Fruit fly (Drosophila melanogaster) whole organism: ENCODE measurements around the gene Tdh.

Source experiments
- CG8478 ChIP-seq: fragments of >200 bp; optimal IDR thresholded peaks from 2 replicates; lab custom pipeline; 2018; ENCODE audit warnings: inconsistent platforms
- Dll ChIP-seq: fragments of >200 bp; optimal IDR thresholded peaks from 2 replicates; lab custom pipeline; 2017
- psq ChIP-seq: fragments of >200 bp; optimal IDR thresholded peaks from 2 replicates; lab custom pipeline; 2017
- usp ChIP-seq: fragments of >200 bp; optimal IDR thresholded peaks from 2 replicates; lab custom pipeline; 2017; ENCODE audit warnings: missing biosample characterization, missing genetic modification characterization, mixed read lengths

DNA sequence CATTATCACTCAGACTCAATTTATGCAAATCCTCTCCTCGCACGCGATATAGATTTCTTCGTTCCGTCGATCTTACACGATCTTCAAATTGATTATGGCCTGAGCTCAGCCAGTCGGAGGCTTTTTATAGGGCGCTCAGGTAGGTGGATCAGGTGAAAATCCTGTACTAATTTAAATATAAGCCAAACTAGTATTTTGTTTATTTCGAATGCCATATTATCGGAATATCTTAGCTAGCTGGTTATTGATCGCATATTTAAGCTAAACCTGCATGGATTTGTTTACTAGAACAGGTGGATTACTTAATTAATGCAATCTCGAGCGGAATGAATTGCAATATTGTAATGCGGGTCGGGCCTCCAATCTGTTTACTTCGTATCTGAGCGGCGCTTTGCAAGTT lies 27.0 kb upstream of the Tdh start, which contains the start of gene Hpd:
- TF ChIP-seq usp (GFP tag; lab: Kevin White, UChicago): no peak
- no peak for TF ChIP-seq psq (lab: Kevin White, UChicago)
- TF ChIP-seq Dll: no peak
- no peak for TF ChIP-seq CG8478 (lab: Kevin White, UChicago)
